Fruit fly (Drosophila melanogaster) whole organism, embryonic: Measurements from ENCODE around the gene Nab2.
A peak's percentile ranks its signal among the peaks of the same experiment; 100 is the strongest.

Experiments
- Atf6 ChIP-seq: fragments of 200-800 bp; sonication (Bioruptor generic); IDR thresholded peaks from 2 replicates; pipeline ENCODE4 v1.3.6; 2022; ENCODE audit warnings: missing biosample characterization, missing genetic modification characterization
- BtbVII ChIP-seq: fragments of 200-800 bp; sonication (Bioruptor generic); optimal IDR thresholded peaks from 3 replicates; lab custom pipeline; 2017; ENCODE audit warnings: missing biosample characterization, mild to moderate bottlenecking, missing genetic modification characterization
- CG1024 ChIP-seq: fragments of 200-800 bp; sonication (Bioruptor generic); IDR thresholded peaks from 2 replicates; pipeline ENCODE4 v1.3.6; 2022; ENCODE audit warnings: missing biosample characterization, missing genetic modification characterization
- CG11456 ChIP-seq: fragments of 200-800 bp; sonication (Bioruptor generic); IDR thresholded peaks from 3 replicates; pipeline ENCODE4 v1.3.6; 2022; ENCODE audit warnings: missing biosample characterization, missing genetic modification characterization
- CG11560 ChIP-seq: fragments of 200-800 bp; sonication (Bioruptor generic); IDR thresholded peaks from 3 replicates; pipeline ENCODE4 v1.3.6; 2022; ENCODE audit warnings: missing biosample characterization, missing genetic modification characterization
- CG12236 ChIP-seq: fragments of 200-800 bp; sonication (Bioruptor generic); optimal IDR thresholded peaks from 2 replicates; lab custom pipeline; 2016; ENCODE audit warnings: missing biosample characterization, missing genetic modification characterization
- CG12942 ChIP-seq: fragments of 200-800 bp; sonication (Bioruptor generic); optimal IDR thresholded peaks from 3 replicates; lab custom pipeline; 2016; ENCODE audit warnings: missing biosample characterization, missing genetic modification characterization
- CG1602 ChIP-seq: fragments of 200-800 bp; sonication (Bioruptor generic); optimal IDR thresholded peaks from 3 replicates; lab custom pipeline; 2016; ENCODE audit warnings: missing biosample characterization, missing genetic modification characterization
- CG16779 ChIP-seq: fragments of 200-800 bp; sonication (Bioruptor generic); IDR thresholded peaks from 2 replicates; pipeline ENCODE4 v1.3.6; 2022; ENCODE audit warnings: missing biosample characterization, missing genetic modification characterization
- CG16813 ChIP-seq: fragments of 200-800 bp; sonication (Bioruptor generic); IDR thresholded peaks from 3 replicates; pipeline ENCODE4 v1.3.6; 2022; ENCODE audit warnings: missing biosample characterization, missing genetic modification characterization; ENCODE audit not compliant: partially characterized antibody
- CG17612 ChIP-seq: fragments of 200-800 bp; sonication (Bioruptor generic); IDR thresholded peaks from 2 replicates; pipeline ENCODE4 v1.3.6; 2022; ENCODE audit warnings: missing biosample characterization, missing genetic modification characterization
- CG18599 ChIP-seq: fragments of 200-800 bp; sonication (Bioruptor generic); optimal IDR thresholded peaks from 3 replicates; lab custom pipeline; 2017; ENCODE audit warnings: missing biosample characterization, missing genetic modification characterization, mild to moderate bottlenecking, moderate library complexity, missing genetic modification reagents
- CG2116 ChIP-seq: fragments of 200-800 bp; sonication (Bioruptor generic); optimal IDR thresholded peaks from 3 replicates; lab custom pipeline; 2018; ENCODE audit warnings: missing biosample characterization, mild to moderate bottlenecking, missing genetic modification characterization
- CG3065 ChIP-seq: fragments of 200-800 bp; sonication (Bioruptor generic); optimal IDR thresholded peaks from 2 replicates; lab custom pipeline; 2016; ENCODE audit warnings: missing biosample characterization, missing genetic modification characterization
- CG34376 ChIP-seq: fragments of 200-800 bp; sonication (Bioruptor generic); optimal IDR thresholded peaks from 2 replicates; lab custom pipeline; 2018; ENCODE audit warnings: missing biosample characterization, mild to moderate bottlenecking, missing genetic modification characterization
- CG4707 ChIP-seq: fragments of 200-800 bp; sonication (Bioruptor generic); optimal IDR thresholded peaks from 2 replicates; lab custom pipeline; 2018; ENCODE audit warnings: missing biosample characterization, mild to moderate bottlenecking, missing genetic modification characterization, moderate library complexity
- CG4820 ChIP-seq: fragments of 200-800 bp; sonication (Bioruptor generic); optimal IDR thresholded peaks from 3 replicates; lab custom pipeline; 2016; ENCODE audit warnings: missing biosample characterization, missing genetic modification characterization
- CG6683 ChIP-seq: fragments of 200-800 bp; sonication (Bioruptor generic); optimal IDR thresholded peaks from 2 replicates; lab custom pipeline; 2017; ENCODE audit warnings: missing biosample characterization, mild to moderate bottlenecking, missing genetic modification characterization, missing genetic modification reagents
- CG7372 ChIP-seq: fragments of 200-800 bp; sonication (Bioruptor generic); IDR thresholded peaks from 2 replicates; pipeline ENCODE4 v1.3.6; 2022; ENCODE audit warnings: missing biosample characterization, missing genetic modification characterization
- CG7556 ChIP-seq: fragments of 200-800 bp; sonication (Bioruptor generic); optimal IDR thresholded peaks from 2 replicates; lab custom pipeline; 2017; ENCODE audit warnings: missing biosample characterization, mild to moderate bottlenecking, missing genetic modification characterization
- CG8478 ChIP-seq: fragments of >200 bp; optimal IDR thresholded peaks from 2 replicates; lab custom pipeline; 2018
- D19A ChIP-seq: fragments of 200-800 bp; optimal IDR thresholded peaks from 3 replicates; lab custom pipeline; 2019; ENCODE audit warnings: missing biosample characterization, mild to moderate bottlenecking, missing genetic modification characterization, moderate library complexity
- D19B ChIP-seq: fragments of 200-800 bp; sonication (Bioruptor generic); optimal IDR thresholded peaks from 2 replicates; lab custom pipeline; 2017; ENCODE audit warnings: missing biosample characterization, mild to moderate bottlenecking, missing genetic modification characterization
- Dad ChIP-seq: fragments of 200-800 bp; sonication (Bioruptor generic); optimal IDR thresholded peaks from 3 replicates; lab custom pipeline; 2016; ENCODE audit warnings: missing biosample characterization, missing genetic modification characterization
- Dp ChIP-seq: fragments of 200-800 bp; sonication (Bioruptor generic); optimal IDR thresholded peaks from 2 replicates; lab custom pipeline; 2018; ENCODE audit warnings: missing biosample characterization, mild to moderate bottlenecking, missing genetic modification characterization, moderate library complexity
- Ets97D ChIP-seq: fragments of 200-800 bp; sonication (Bioruptor generic); optimal IDR thresholded peaks from 3 replicates; lab custom pipeline; 2016; ENCODE audit warnings: missing biosample characterization, missing genetic modification characterization
- Gsc ChIP-seq: fragments of 200-800 bp; sonication (Bioruptor generic); IDR thresholded peaks from 2 replicates; pipeline ENCODE4 v1.3.6; 2022; ENCODE audit warnings: missing biosample characterization, missing genetic modification characterization
- HLH4C ChIP-seq: fragments of 200-800 bp; sonication (Bioruptor generic); IDR thresholded peaks from 3 replicates; pipeline ENCODE4 v1.3.6; 2022; ENCODE audit warnings: missing biosample characterization, missing genetic modification characterization; ENCODE audit not compliant: partially characterized antibody
- Kr ChIP-seq: fragments of 200-800 bp; sonication (Bioruptor generic); optimal IDR thresholded peaks from 2 replicates; lab custom pipeline; 2017; ENCODE audit warnings: missing biosample characterization, mild to moderate bottlenecking, missing genetic modification characterization
- MBD-R2 ChIP-seq: fragments of 200-800 bp; sonication (Bioruptor generic); IDR thresholded peaks from 2 replicates; pipeline ENCODE4 v1.3.6; 2022; ENCODE audit warnings: missing biosample characterization, missing genetic modification characterization
- Med ChIP-seq: fragments of 200-800 bp; sonication (Bioruptor generic); peaks from one replicate; lab custom pipeline; 2016; ENCODE audit warnings: missing biosample characterization, missing genetic modification characterization, mild to moderate bottlenecking, inconsistent platforms, moderate library complexity
- Nf-YC ChIP-seq: fragments of 200-800 bp; optimal IDR thresholded peaks from 3 replicates; lab custom pipeline; 2019; ENCODE audit warnings: missing biosample characterization, mild to moderate bottlenecking, missing genetic modification characterization, moderate library complexity
- Oli ChIP-seq: fragments of 200-800 bp; sonication (Bioruptor generic); optimal IDR thresholded peaks from 2 replicates; lab custom pipeline; 2018; ENCODE audit warnings: missing biosample characterization, mild to moderate bottlenecking, missing genetic modification characterization, moderate library complexity
- Stat92E ChIP-seq, 3 experiments: fragments of >200 bp in 2 of 3; fragments of 200-800 bp in 1 of 3; sonication (Bioruptor generic) in 1 of 3; optimal IDR thresholded peaks; 2 replicates each; lab custom pipeline; 2017 to 2019; ENCODE audit warnings: missing biosample characterization in 3 of 3, missing genetic modification characterization in 3 of 3, mild to moderate bottlenecking in 1 of 3, moderate library complexity in 1 of 3
- YL-1 ChIP-seq: fragments of 200-800 bp; sonication (Bioruptor generic); optimal IDR thresholded peaks from 3 replicates; lab custom pipeline; 2017; ENCODE audit warnings: missing biosample characterization, mild to moderate bottlenecking, missing genetic modification characterization
- ato ChIP-seq: fragments of 200-800 bp; sonication (Bioruptor generic); IDR thresholded peaks from 2 replicates; pipeline ENCODE4 v1.3.6; 2022; ENCODE audit warnings: missing biosample characterization, missing genetic modification characterization; ENCODE audit not compliant: partially characterized antibody
- btn ChIP-seq: fragments of 200-800 bp; sonication (Bioruptor generic); optimal IDR thresholded peaks from 2 replicates; lab custom pipeline; 2016; ENCODE audit warnings: missing biosample characterization, missing genetic modification characterization
- ems ChIP-seq: fragments of 200-800 bp; sonication (Bioruptor generic); optimal IDR thresholded peaks from 3 replicates; lab custom pipeline; 2016; ENCODE audit warnings: missing biosample characterization, missing genetic modification characterization
- grn ChIP-seq: fragments of 200-800 bp; sonication (Bioruptor generic); optimal IDR thresholded peaks from 3 replicates; lab custom pipeline; 2017; ENCODE audit warnings: missing biosample characterization, missing genetic modification characterization
- pnt ChIP-seq: fragments of 200-800 bp; sonication (Bioruptor generic); optimal IDR thresholded peaks from 3 replicates; lab custom pipeline; 2016; ENCODE audit warnings: missing biosample characterization, missing genetic modification characterization
- prd ChIP-seq, 3 experiments: fragments of >200 bp in 2 of 3; fragments of 200-800 bp in 1 of 3; sonication (Bioruptor generic) in 1 of 3; optimal IDR thresholded peaks in 2 of 3; IDR thresholded peaks in 1 of 3; 2 replicates in 2 of 3; 3 replicates in 1 of 3; pipeline versions ENCODE4 v1.3.6 to Lab custom; 2017 to 2022; ENCODE audit warnings: missing biosample characterization in 1 of 3, missing genetic modification characterization in 1 of 3
- pzg ChIP-seq: fragments of 200-800 bp; sonication (Bioruptor generic); optimal IDR thresholded peaks from 3 replicates; lab custom pipeline; 2018; ENCODE audit warnings: missing biosample characterization, mild to moderate bottlenecking, missing genetic modification characterization, moderate library complexity
- rib ChIP-seq: fragments of 200-800 bp; sonication (Bioruptor generic); IDR thresholded peaks from 2 replicates; pipeline ENCODE4 v1.3.6; 2022; ENCODE audit warnings: missing biosample characterization, missing genetic modification characterization
- sd ChIP-seq: fragments of 200-800 bp; sonication (Bioruptor generic); optimal IDR thresholded peaks from 3 replicates; lab custom pipeline; 2018; ENCODE audit warnings: missing biosample characterization, mild to moderate bottlenecking, missing genetic modification characterization, moderate library complexity
- sisA ChIP-seq: fragments of 200-800 bp; sonication (Bioruptor generic); IDR thresholded peaks from 2 replicates; pipeline ENCODE4 v1.3.6; 2022; ENCODE audit warnings: missing biosample characterization, missing genetic modification characterization
- so ChIP-seq: fragments of 200-800 bp; sonication (Bioruptor generic); IDR thresholded peaks from 3 replicates; pipeline ENCODE4 v1.3.6; 2022; ENCODE audit warnings: missing biosample characterization, missing genetic modification characterization
- sob ChIP-seq: fragments of 200-800 bp; sonication (Bioruptor generic); IDR thresholded peaks from 2 replicates; pipeline ENCODE4 v1.3.6; 2022; ENCODE audit warnings: missing biosample characterization, missing genetic modification characterization
- ttk ChIP-seq: fragments of 200-800 bp; sonication (Bioruptor generic); IDR thresholded peaks from 2 replicates; pipeline ENCODE4 v2.1.2; 2022; ENCODE audit warnings: missing biosample characterization, missing genetic modification characterization
- yki ChIP-seq: fragments of >200 bp; optimal IDR thresholded peaks from 3 replicates; lab custom pipeline; 2018

Gene Nab2

DNA sequence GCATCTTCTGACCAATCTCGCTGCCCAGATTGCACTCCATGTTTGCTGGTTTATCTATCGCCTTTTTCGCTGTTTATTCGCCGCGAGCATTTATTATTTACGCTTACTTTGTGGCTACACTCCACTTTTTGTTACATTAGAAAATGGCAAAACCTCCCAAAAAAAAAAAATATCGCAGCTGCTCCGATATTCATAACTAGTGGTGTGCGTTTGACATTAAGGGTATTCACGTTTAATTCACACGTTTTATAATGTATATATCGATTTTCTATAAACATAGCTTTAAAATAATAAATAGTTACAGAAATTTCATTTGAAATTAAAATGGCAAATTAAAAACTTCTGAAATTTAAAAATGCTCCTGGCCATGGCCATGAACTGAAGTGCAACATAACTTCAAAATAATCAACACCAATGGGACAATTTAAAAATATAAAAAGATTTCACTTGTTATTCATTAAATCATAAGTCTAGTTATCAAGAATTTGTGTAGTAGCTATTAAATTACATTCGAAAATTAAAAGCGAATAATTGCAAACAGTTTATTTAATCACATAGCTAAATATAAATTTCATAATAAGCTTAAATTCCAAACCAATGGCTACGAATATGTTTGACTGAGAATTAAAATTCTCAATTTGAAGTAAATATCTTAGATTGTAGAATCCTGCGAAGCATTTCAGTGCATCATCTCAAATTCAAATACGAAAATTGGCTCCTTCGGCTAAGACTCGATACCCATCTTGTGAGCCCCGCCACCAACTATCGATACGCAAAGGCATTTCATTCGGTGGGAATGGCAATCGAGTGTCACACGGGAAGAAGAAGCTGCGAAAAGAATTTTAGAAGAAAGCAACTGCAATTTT is at the start of gene Nab2, which contains the start of gene BRWD3 (continued):
- no peak for TF ChIP-seq CG7372 (GFP tag; lab: Robert Waterston, UW)
- TF ChIP-seq ato, result peak; percentile 25
- peak; percentile 19 for TF ChIP-seq Ets97D (GFP tag; lab: Kevin White, UChicago)
- TF ChIP-seq sisA (GFP tag; lab: Robert Waterston, UW), result peak; percentile 11; the same call in 1 of the 2 replicates
- no peak for TF ChIP-seq CG34376 (GFP tag; lab: Kevin White, UChicago)
- no peak for TF ChIP-seq CG8478
- TF ChIP-seq btn (GFP tag; lab: Kevin White, UChicago), result no peak
- peak; percentile 57; the same call in 2 of the 3 replicates for TF ChIP-seq CG11560 (tag; lab: Robert Waterston, UW)
- TF ChIP-seq CG4707, result no peak
- TF ChIP-seq CG2116 (GFP tag; lab: Kevin White, UChicago), result peak; percentile 53
- TF ChIP-seq Atf6 (GFP tag; lab: Robert Waterston, UW), result no peak
- TF ChIP-seq MBD-R2, result peak; percentile 67
- TF ChIP-seq CG7556, result no peak
- no peak for TF ChIP-seq CG12236 (GFP tag; lab: Kevin White, UChicago)
- TF ChIP-seq so (GFP tag; lab: Robert Waterston, UW), result no peak
- no peak for TF ChIP-seq Gsc (GFP tag; lab: Robert Waterston, UW)
- TF ChIP-seq Kr (GFP tag; lab: Kevin White, UChicago), result no peak
- TF ChIP-seq CG12942 (GFP tag; lab: Kevin White, UChicago), result no peak
- peak; percentile 43 for TF ChIP-seq HLH4C (GFP tag; lab: Robert Waterston, UW)
- peak; percentile 71 for TF ChIP-seq CG16813 (GFP tag; lab: Robert Waterston, UW)
- TF ChIP-seq Med (GFP tag; lab: Kevin White, UChicago), result peak; percentile 69
- TF ChIP-seq sob (GFP tag; lab: Robert Waterston, UW), result peak; percentile 14; the same call in 1 of the 2 replicates
- no peak for TF ChIP-seq prd (optimal IDR thresholded peaks at IDR 0.05; lab: Kevin White, UChicago)
- peak; percentile 56 for TF ChIP-seq prd (GFP tag; IDR thresholded peaks at IDR 0.05; lab: Robert Waterston, UW)
- TF ChIP-seq Stat92E (GFP tag; optimal IDR thresholded peaks at IDR 0.05; lab: Kevin White, UChicago), result no peak
- peak; percentile 62 for TF ChIP-seq pzg (GFP tag; lab: Kevin White, UChicago)
- TF ChIP-seq ems (GFP tag; lab: Kevin White, UChicago), result no peak
- no peak for TF ChIP-seq D19B (GFP tag; lab: Kevin White, UChicago)
- TF ChIP-seq CG18599 (GFP tag; lab: Kevin White, UChicago), result no peak
- TF ChIP-seq CG3065 (GFP tag; lab: Kevin White, UChicago), result no peak
- no peak for TF ChIP-seq Dad (GFP tag; lab: Kevin White, UChicago)
- TF ChIP-seq CG6683 (GFP tag; lab: Kevin White, UChicago), result no peak
- peak; percentile 37 for TF ChIP-seq YL-1 (GFP tag; lab: Kevin White, UChicago)
- peak; percentile 18 for TF ChIP-seq CG1602 (GFP tag; lab: Kevin White, UChicago)
- no peak for TF ChIP-seq yki (lab: Kevin White, UChicago)
- TF ChIP-seq CG11456 (GFP tag; lab: Robert Waterston, UW), result peak; percentile 51; the same call in 2 of the 3 replicates
- TF ChIP-seq sd (tag; lab: Kevin White, UChicago), result no peak
- TF ChIP-seq CG17612 (GFP tag; lab: Robert Waterston, UW), result no peak
- no peak for TF ChIP-seq Oli (tag; lab: Kevin White, UChicago)
- 0 out of 2 replicates have a peak, but pooled peaks have one; percentile 24 for TF ChIP-seq ttk
- no peak for TF ChIP-seq BtbVII (GFP tag; lab: Kevin White, UChicago)
- no peak for TF ChIP-seq Nf-YC (tag; lab: Kevin White, UChicago)
- no peak for TF ChIP-seq rib (GFP tag; lab: Robert Waterston, UW)
- no peak for TF ChIP-seq grn (GFP tag; lab: Kevin White, UChicago)
- peak; percentile 5 for TF ChIP-seq CG4820 (GFP tag; lab: Kevin White, UChicago)
- no peak for TF ChIP-seq CG16779 (GFP tag; lab: Robert Waterston, UW)
- no peak for TF ChIP-seq pnt (GFP tag; lab: Kevin White, UChicago)
- TF ChIP-seq D19A, result no peak
- TF ChIP-seq CG1024 (GFP tag; lab: Robert Waterston, UW), result 0 out of 2 replicates have a peak, but pooled peaks have one; percentile 32
- peak; percentile 47 for TF ChIP-seq Dp
